Worm (Caenorhabditis elegans) whole organism, L4 larva: Measurements from ENCODE around the gene F58G6.7.

Experiments used
- ama-1 ChIP-seq: fragments of 150-350 bp; optimal IDR thresholded peaks from 2 replicates; lab custom pipeline; 2014; ENCODE audit warnings: inconsistent platforms, mixed read lengths
- hlh-30 ChIP-seq: sonication (generic microtip); optimal IDR thresholded peaks from 2 replicates; lab custom pipeline; 2017; ENCODE audit warnings: antibody characterized with exemption, mild to moderate bottlenecking, missing genetic modification characterization, missing compliant biosample characterization; ENCODE audit not compliant: insufficient read depth
- jun-1 ChIP-seq: fragments of 150-350 bp; optimal IDR thresholded peaks from 2 replicates; lab custom pipeline; 2014; ENCODE audit warnings: missing biosample characterization, missing genetic modification reagents, missing genetic modification characterization
- lin-39 ChIP-seq: fragments of 150-350 bp; optimal IDR thresholded peaks from 2 replicates; lab custom pipeline; 2014; ENCODE audit warnings: missing biosample characterization, missing genetic modification reagents, missing genetic modification characterization
- lsy-2 ChIP-seq, 2 experiments: fragments of 150-350 bp in 1 of 2; sonication (generic microtip) in 1 of 2; optimal IDR thresholded peaks; 2 replicates each; lab custom pipeline; 2014 to 2017; ENCODE audit warnings: missing biosample characterization in 2 of 2, missing genetic modification characterization in 2 of 2
- nhr-237 ChIP-seq: sonication (generic microtip); optimal IDR thresholded peaks from 2 replicates; lab custom pipeline; 2017; ENCODE audit warnings: missing biosample characterization, missing genetic modification characterization

ce11 chrIV:9680841-9681240, 26.7 kb downstream of the F58G6.7 start, which contains the start of gene ins-8:
- TF ChIP-seq lin-39 (tag; lab: Kevin White, UChicago): no peak
- TF ChIP-seq lsy-2 (tag; optimal IDR thresholded peaks at IDR 0.05; lab: Kevin White, UChicago): no peak
- no peak for TF ChIP-seq jun-1 (tag; lab: Kevin White, UChicago)
- no peak for TF ChIP-seq hlh-30
- TF ChIP-seq nhr-237 (tag; lab: Kevin White, UChicago): no peak
- TF ChIP-seq ama-1 (lab: Kevin White, UChicago): no peak
